Worm (Caenorhabditis elegans) whole organism, L3 larva: ENCODE results near the gene pes-8.

ENCODE experiments used
- R02D3.7 ChIP-seq: fragments of 150-350 bp; optimal IDR thresholded peaks from 2 replicates; lab custom pipeline; 2014; ENCODE audit warnings: missing biosample characterization, missing genetic modification characterization
- aly-2 ChIP-seq: fragments of 150-350 bp; optimal IDR thresholded peaks from 2 replicates; lab custom pipeline; 2014; ENCODE audit warnings: missing biosample characterization, missing genetic modification characterization
- ceh-9 ChIP-seq: sonication (generic microtip); optimal IDR thresholded peaks from 2 replicates; lab custom pipeline; 2018; ENCODE audit warnings: missing biosample characterization, missing genetic modification characterization
- egl-27 ChIP-seq: sonication (generic microtip); optimal IDR thresholded peaks from 4 replicates; lab custom pipeline; 2017; ENCODE audit warnings: missing biosample characterization, missing genetic modification reagents, missing genetic modification characterization
- lin-15B ChIP-seq: fragments of 150-350 bp; optimal IDR thresholded peaks from 2 replicates; lab custom pipeline; 2014; ENCODE audit warnings: missing biosample characterization, missing genetic modification characterization
- nhr-12 ChIP-seq: fragments of 150-350 bp; optimal IDR thresholded peaks from 2 replicates; lab custom pipeline; 2014; ENCODE audit warnings: missing biosample characterization, missing genetic modification characterization
- nhr-23 ChIP-seq: fragments of 150-350 bp; optimal IDR thresholded peaks from 2 replicates; lab custom pipeline; 2014; ENCODE audit warnings: missing biosample characterization, missing genetic modification reagents, missing genetic modification characterization
- nhr-237 ChIP-seq: fragments of 150-350 bp; optimal IDR thresholded peaks from 2 replicates; lab custom pipeline; 2014; ENCODE audit warnings: missing biosample characterization, missing genetic modification characterization
- nhr-76 ChIP-seq: fragments of 150-350 bp; sonication (generic microtip); optimal IDR thresholded peaks from 5 replicates; lab custom pipeline; 2014; ENCODE audit warnings: missing biosample characterization, missing genetic modification characterization
- snpc-4 ChIP-seq: fragments of 150-350 bp; optimal IDR thresholded peaks from 2 replicates; lab custom pipeline; 2014; ENCODE audit warnings: missing biosample characterization, missing genetic modification characterization
- unc-62 ChIP-seq: fragments of 150-350 bp; sonication (generic microtip); optimal IDR thresholded peaks from 4 replicates; lab custom pipeline; 2014; ENCODE audit warnings: missing biosample characterization, missing genetic modification reagents, missing genetic modification characterization
- ztf-11 ChIP-seq: fragments of 150-350 bp; optimal IDR thresholded peaks from 2 replicates; lab custom pipeline; 2014; ENCODE audit warnings: missing biosample characterization, missing genetic modification characterization

- no peak for TF ChIP-seq ceh-9 (tag; lab: Kevin White, UChicago)
- TF ChIP-seq R02D3.7 (tag; lab: Kevin White, UChicago): no peak
- TF ChIP-seq snpc-4 (tag; lab: Kevin White, UChicago): no peak
- TF ChIP-seq nhr-76: no peak
- TF ChIP-seq lin-15B (tag; lab: Kevin White, UChicago): no peak
- TF ChIP-seq egl-27: no peak
- TF ChIP-seq nhr-12: no peak
- no peak for TF ChIP-seq nhr-23 (tag; lab: Kevin White, UChicago)
- no peak for TF ChIP-seq aly-2 (tag; lab: Kevin White, UChicago)
- no peak for TF ChIP-seq ztf-11 (tag; lab: Kevin White, UChicago)
- no peak for TF ChIP-seq unc-62 (GFP tag; lab: Kevin White, UChicago)
- no peak for TF ChIP-seq nhr-237
Observed at ce11 chrX:9302763-9303162, 51.2 kb downstream of the pes-8 start.
